Worm (Caenorhabditis elegans) whole organism, midembryonic: Measurements from ENCODE around the gene clec-39.

Experiments used
- cog-1 ChIP-seq: sonication (generic microtip); optimal IDR thresholded peaks from 2 replicates; lab custom pipeline; 2016; ENCODE audit warnings: missing genetic modification characterization, missing compliant biosample characterization
- med-1 ChIP-seq: sonication (generic microtip); optimal IDR thresholded peaks from 2 replicates; lab custom pipeline; 2017; ENCODE audit warnings: missing genetic modification characterization, mild to moderate bottlenecking, missing compliant biosample characterization, antibody characterized with exemption, missing genetic modification reagents; ENCODE audit not compliant: insufficient read depth
- tab-1 ChIP-seq: fragments of 200-800 bp; sonication (Bioruptor generic); IDR thresholded peaks from 2 replicates; pipeline ENCODE4 v1.3.6; 2022; ENCODE audit warnings: missing genetic modification characterization, missing compliant biosample characterization

- TF ChIP-seq cog-1 (no peak), med-1 (GFP tag; lab: Kevin White, UChicago) (no peak), tab-1 (GFP tag; lab: Robert Waterston, UW) (no peak)
Observed at ce11 chrV:16693732-16694131, 45.3 kb upstream of the clec-39 start, which contains the start of gene srw-42.
